Worm (Caenorhabditis elegans) whole organism, young adult: ENCODE results near the gene F56F10.1.

ENCODE experiments used
- B0261.1 ChIP-seq: sonication (generic microtip); optimal IDR thresholded peaks from 2 replicates; lab custom pipeline; 2016; ENCODE audit warnings: mild to moderate bottlenecking, missing genetic modification characterization, moderate library complexity, missing compliant biosample characterization
- F39B2.1 ChIP-seq: fragments of 200-800 bp; sonication (Bioruptor generic); IDR thresholded peaks from 2 replicates; pipeline ENCODE4 v1.3.6; 2022; ENCODE audit warnings: missing genetic modification reagents, missing genetic modification characterization, missing compliant biosample characterization
- F49E8.2 ChIP-seq: sonication (generic microtip); optimal IDR thresholded peaks from 3 replicates; lab custom pipeline; 2017; ENCODE audit warnings: missing genetic modification characterization, mild to moderate bottlenecking, missing compliant biosample characterization, antibody characterized with exemption, moderate library complexity; ENCODE audit not compliant: insufficient read depth
- F57A8.1 ChIP-seq: fragments of 200-800 bp; sonication (Bioruptor generic); optimal IDR thresholded peaks from 2 replicates; lab custom pipeline; 2018; ENCODE audit warnings: mild to moderate bottlenecking, missing genetic modification characterization, moderate library complexity, missing compliant biosample characterization
- ama-1 ChIP-seq, 3 experiments: fragments of 150-350 bp in 1 of 3; sonication (generic microtip) in 2 of 3; optimal IDR thresholded peaks; 2 replicates each; lab custom pipeline; 2014 to 2018; ENCODE audit warnings: missing biosample characterization in 2 of 3, missing genetic modification characterization in 2 of 3, missing genetic modification reagents in 2 of 3
- atf-7 ChIP-seq: sonication (generic microtip); optimal IDR thresholded peaks from 2 replicates; lab custom pipeline; 2017; ENCODE audit warnings: mild to moderate bottlenecking, missing genetic modification characterization, missing compliant biosample characterization
- attf-6 ChIP-seq: fragments of 200-800 bp; sonication (Bioruptor generic); IDR thresholded peaks from 2 replicates; pipeline ENCODE4 v1.3.6; 2022; ENCODE audit warnings: missing genetic modification reagents, missing genetic modification characterization, missing compliant biosample characterization
- dpl-1 ChIP-seq: fragments of 150-350 bp; optimal IDR thresholded peaks from 2 replicates; lab custom pipeline; 2014; ENCODE audit warnings: missing biosample characterization, missing genetic modification reagents, missing genetic modification characterization
- him-1 ChIP-seq: sonication (generic microtip); optimal IDR thresholded peaks from 2 replicates; lab custom pipeline; 2016; ENCODE audit warnings: missing genotype, missing genetic modification reagents, missing genetic modification characterization, missing compliant biosample characterization
- hrde-1 ChIP-seq: sonication (generic microtip); optimal IDR thresholded peaks from 2 replicates; lab custom pipeline; 2016; ENCODE audit warnings: missing genetic modification characterization, mild to moderate bottlenecking, missing compliant biosample characterization, moderate library complexity, missing genotype, missing genetic modification reagents, borderline replicate concordance
- lin-35 ChIP-seq, 3 experiments: fragments of 150-350 bp in 2 of 3; sonication (generic microtip) in 1 of 3; optimal IDR thresholded peaks; 2 replicates each; lab custom pipeline; 2014 to 2018; ENCODE audit warnings: missing biosample characterization in 3 of 3, missing genetic modification characterization in 3 of 3, missing genetic modification reagents in 3 of 3
- pha-4 ChIP-seq: fragments of 150-350 bp; sonication (generic microtip); optimal IDR thresholded peaks from 2 replicates; lab custom pipeline; 2014; ENCODE audit warnings: missing biosample characterization, missing genetic modification reagents, missing genetic modification characterization
- unc-130 ChIP-seq: sonication (generic microtip); optimal IDR thresholded peaks from 2 replicates; lab custom pipeline; 2016; ENCODE audit warnings: missing genetic modification reagents, missing genetic modification characterization, missing compliant biosample characterization

DNA sequence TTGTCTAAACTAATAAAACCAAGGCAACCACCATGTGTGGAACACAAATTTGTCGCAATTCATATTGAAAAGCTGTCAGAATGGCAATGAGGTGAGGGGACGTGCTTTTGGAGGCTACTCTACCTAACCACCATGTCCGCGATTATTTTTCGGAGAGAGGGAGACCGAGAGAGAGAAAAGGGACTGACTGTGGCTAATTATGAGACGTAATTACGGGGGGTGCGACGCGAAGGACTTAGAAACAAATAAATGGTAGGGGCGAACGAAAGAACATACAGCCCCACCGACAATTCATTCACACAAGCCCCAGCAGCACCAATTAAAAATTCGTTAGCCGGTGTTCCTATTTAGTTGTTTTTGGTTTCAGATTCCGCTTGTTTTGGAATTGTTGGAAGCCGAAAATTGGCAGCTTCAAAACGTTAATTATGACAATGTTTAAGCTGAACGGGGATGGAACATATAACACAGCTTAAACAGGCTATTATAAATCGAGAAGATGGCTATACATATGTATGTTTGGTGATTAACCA is 19.6 kb upstream of the F56F10.1 start:
- TF ChIP-seq pha-4 (tag; lab: Kevin White, UChicago) (no peak), B0261.1 (no peak), F39B2.1 (GFP tag; lab: Robert Waterston, UW) (no peak), unc-130 (GFP tag; lab: Kevin White, UChicago) (no peak), dpl-1 (no peak), attf-6 (no peak), him-1 (tag; lab: Kevin White, UChicago) (no peak), ama-1 (optimal IDR thresholded peaks at IDR 0.05; lab: Kevin White, UChicago) (no peak), ama-1 (GFP tag; optimal IDR thresholded peaks at IDR 0.05; lab: Kevin White, UChicago) (no peak), hrde-1 (tag; lab: Kevin White, UChicago) (no peak), F49E8.2 (tag; lab: Kevin White, UChicago) (no peak), lin-35 (GFP tag; optimal IDR thresholded peaks at IDR 0.05; lab: Kevin White, UChicago) (no peak), atf-7 (no peak), F57A8.1 (GFP tag; lab: Kevin White, UChicago) (no peak)
